Fruit fly (Drosophila melanogaster) whole organism, embryonic: ENCODE results near the gene Tep1.

ENCODE experiments used
- Adf1 ChIP-seq: fragments of 200-800 bp; sonication (Bioruptor generic); IDR thresholded peaks from 2 replicates; pipeline ENCODE4 v1.3.6; 2022; ENCODE audit warnings: missing biosample characterization, missing genetic modification characterization
- Bteb2 ChIP-seq: fragments of 200-800 bp; sonication (Bioruptor generic); optimal IDR thresholded peaks from 2 replicates; lab custom pipeline; 2016; ENCODE audit warnings: missing biosample characterization, missing genetic modification characterization
- C15 ChIP-seq: fragments of 200-800 bp; sonication (Bioruptor generic); IDR thresholded peaks from 3 replicates; pipeline ENCODE4 v1.3.6; 2022; ENCODE audit warnings: missing biosample characterization, missing genetic modification characterization
- CG10462 ChIP-seq: fragments of 200-800 bp; sonication (Bioruptor generic); optimal IDR thresholded peaks from 2 replicates; lab custom pipeline; 2016; ENCODE audit warnings: missing biosample characterization, missing genetic modification characterization
- CG11504 ChIP-seq: fragments of 200-800 bp; sonication (Bioruptor generic); optimal IDR thresholded peaks from 3 replicates; lab custom pipeline; 2019; ENCODE audit warnings: missing biosample characterization, mild to moderate bottlenecking, missing genetic modification characterization, moderate library complexity
- CG11696 ChIP-seq: fragments of 200-800 bp; sonication (Bioruptor generic); IDR thresholded peaks from 2 replicates; pipeline ENCODE4 v1.3.6; 2022; ENCODE audit warnings: missing biosample characterization, missing genetic modification characterization
- CG14014 ChIP-seq: fragments of 200-800 bp; sonication (Bioruptor generic); IDR thresholded peaks from 2 replicates; pipeline ENCODE4 v1.3.6; 2022; ENCODE audit warnings: missing biosample characterization, missing genetic modification characterization
- CG1647 ChIP-seq: fragments of 200-800 bp; sonication (Bioruptor generic); optimal IDR thresholded peaks from 3 replicates; lab custom pipeline; 2016; ENCODE audit warnings: missing biosample characterization, missing genetic modification characterization
- CG17612 ChIP-seq: fragments of 200-800 bp; sonication (Bioruptor generic); IDR thresholded peaks from 2 replicates; pipeline ENCODE4 v1.3.6; 2022; ENCODE audit warnings: missing biosample characterization, missing genetic modification characterization
- CG1832 ChIP-seq: fragments of 200-800 bp; sonication (Bioruptor generic); optimal IDR thresholded peaks from 2 replicates; lab custom pipeline; 2017; ENCODE audit warnings: missing biosample characterization, mild to moderate bottlenecking, missing genetic modification characterization, inconsistent platforms
- CG18599 ChIP-seq: fragments of 200-800 bp; sonication (Bioruptor generic); optimal IDR thresholded peaks from 3 replicates; lab custom pipeline; 2017; ENCODE audit warnings: missing biosample characterization, missing genetic modification characterization, mild to moderate bottlenecking, moderate library complexity, missing genetic modification reagents
- CG2712 ChIP-seq: fragments of 200-800 bp; optimal IDR thresholded peaks from 3 replicates; lab custom pipeline; 2019; ENCODE audit warnings: missing biosample characterization, mild to moderate bottlenecking, missing genetic modification characterization, moderate library complexity
- CG30403 ChIP-seq: fragments of 200-800 bp; sonication (Bioruptor generic); optimal IDR thresholded peaks from 3 replicates; lab custom pipeline; 2016; ENCODE audit warnings: missing biosample characterization, missing genetic modification characterization
- CG3163 ChIP-seq: fragments of 200-800 bp; sonication (Bioruptor generic); optimal IDR thresholded peaks from 3 replicates; lab custom pipeline; 2016; ENCODE audit warnings: missing biosample characterization, missing genetic modification characterization
- CG3407 ChIP-seq: fragments of 200-800 bp; sonication (Bioruptor generic); optimal IDR thresholded peaks from 2 replicates; lab custom pipeline; 2018; ENCODE audit warnings: missing biosample characterization, mild to moderate bottlenecking, missing genetic modification characterization
- CG4820 ChIP-seq: fragments of 200-800 bp; sonication (Bioruptor generic); optimal IDR thresholded peaks from 3 replicates; lab custom pipeline; 2016; ENCODE audit warnings: missing biosample characterization, missing genetic modification characterization
- CG6683 ChIP-seq: fragments of 200-800 bp; sonication (Bioruptor generic); optimal IDR thresholded peaks from 2 replicates; lab custom pipeline; 2017; ENCODE audit warnings: missing biosample characterization, mild to moderate bottlenecking, missing genetic modification characterization, missing genetic modification reagents
- CG7928 ChIP-seq: fragments of 200-800 bp; sonication (Bioruptor generic); optimal IDR thresholded peaks from 2 replicates; lab custom pipeline; 2017; ENCODE audit warnings: missing biosample characterization, mild to moderate bottlenecking, missing genetic modification characterization
- CG8281 ChIP-seq: fragments of 200-800 bp; sonication (Bioruptor generic); optimal IDR thresholded peaks from 2 replicates; lab custom pipeline; 2018; ENCODE audit warnings: missing biosample characterization, mild to moderate bottlenecking, missing genetic modification characterization, moderate library complexity
- CG8765 ChIP-seq: fragments of 200-800 bp; sonication (Bioruptor generic); IDR thresholded peaks from 2 replicates; pipeline ENCODE4 v1.3.6; 2022; ENCODE audit warnings: missing biosample characterization, missing genetic modification characterization
- Dek ChIP-seq: fragments of 200-800 bp; sonication (Bioruptor generic); optimal IDR thresholded peaks from 3 replicates; lab custom pipeline; 2019; ENCODE audit warnings: missing biosample characterization, mild to moderate bottlenecking, missing genetic modification characterization, moderate library complexity
- Dip3 ChIP-seq: fragments of 200-800 bp; sonication (Bioruptor generic); optimal IDR thresholded peaks from 3 replicates; lab custom pipeline; 2016; ENCODE audit warnings: missing biosample characterization, missing genetic modification characterization
- Dll ChIP-seq: fragments of 200-800 bp; sonication (Bioruptor generic); IDR thresholded peaks from 4 replicates; pipeline ENCODE4 v1.3.6; 2022; ENCODE audit warnings: missing biosample characterization, missing genetic modification characterization; ENCODE audit not compliant: partially characterized antibody
- Elba2 ChIP-seq: fragments of 200-800 bp; sonication (Bioruptor generic); optimal IDR thresholded peaks from 3 replicates; lab custom pipeline; 2016; ENCODE audit warnings: missing biosample characterization, missing genetic modification characterization
- Gsc ChIP-seq: fragments of 200-800 bp; sonication (Bioruptor generic); IDR thresholded peaks from 2 replicates; pipeline ENCODE4 v1.3.6; 2022; ENCODE audit warnings: missing biosample characterization, missing genetic modification characterization
- Gug ChIP-seq: fragments of 200-800 bp; sonication (Bioruptor generic); IDR thresholded peaks from 4 replicates; pipeline ENCODE4 v1.3.6; 2022; ENCODE audit warnings: missing biosample characterization, missing genetic modification characterization
- HLH4C ChIP-seq: fragments of 200-800 bp; sonication (Bioruptor generic); IDR thresholded peaks from 3 replicates; pipeline ENCODE4 v1.3.6; 2022; ENCODE audit warnings: missing biosample characterization, missing genetic modification characterization; ENCODE audit not compliant: partially characterized antibody
- MBD-R2 ChIP-seq: fragments of 200-800 bp; sonication (Bioruptor generic); IDR thresholded peaks from 2 replicates; pipeline ENCODE4 v1.3.6; 2022; ENCODE audit warnings: missing biosample characterization, missing genetic modification characterization
- MESR4 ChIP-seq: fragments of 200-800 bp; sonication (Bioruptor generic); optimal IDR thresholded peaks from 2 replicates; lab custom pipeline; 2018; ENCODE audit warnings: missing biosample characterization, mild to moderate bottlenecking, missing genetic modification characterization, moderate library complexity
- Ptx1 ChIP-seq: fragments of 200-800 bp; sonication (Bioruptor generic); IDR thresholded peaks from 2 replicates; pipeline ENCODE4 v1.3.6; 2022; ENCODE audit warnings: missing biosample characterization, missing genetic modification characterization
- Rx ChIP-seq: fragments of 200-800 bp; sonication (Bioruptor generic); IDR thresholded peaks from 2 replicates; pipeline ENCODE4 v1.3.6; 2022; ENCODE audit warnings: missing biosample characterization, missing genetic modification characterization
- Trl ChIP-seq, 3 experiments: fragments of >200 bp in 2 of 3; fragments of 200-800 bp in 1 of 3; sonication (Bioruptor generic) in 1 of 3; optimal IDR thresholded peaks; 2 replicates in 1 of 3; 3 replicates in 2 of 3; lab custom pipeline; 2016 to 2017; ENCODE audit warnings: missing biosample characterization in 1 of 3, missing genetic modification characterization in 1 of 3
- Usf ChIP-seq: fragments of 200-800 bp; sonication (Bioruptor generic); optimal IDR thresholded peaks from 2 replicates; lab custom pipeline; 2017; ENCODE audit warnings: missing genotype, missing biosample characterization, missing genetic modification characterization
- br ChIP-seq: fragments of >200 bp; optimal IDR thresholded peaks from 2 replicates; lab custom pipeline; 2017
- chinmo ChIP-seq: fragments of 200-800 bp; sonication (Bioruptor generic); IDR thresholded peaks from 4 replicates; pipeline ENCODE4 v1.3.6; 2022; ENCODE audit warnings: missing biosample characterization, missing genetic modification characterization; ENCODE audit not compliant: partially characterized antibody
- crp ChIP-seq, 2 experiments: fragments of 200-800 bp; sonication (Bioruptor generic); optimal IDR thresholded peaks; 2 replicates in 1 of 2; 3 replicates in 1 of 2; lab custom pipeline; 2017; ENCODE audit warnings: missing biosample characterization in 2 of 2, missing genetic modification characterization in 2 of 2, mild to moderate bottlenecking in 1 of 2, moderate library complexity in 1 of 2
- cwo ChIP-seq: fragments of 200-800 bp; sonication (Bioruptor generic); optimal IDR thresholded peaks from 3 replicates; lab custom pipeline; 2017; ENCODE audit warnings: missing biosample characterization, missing genetic modification characterization, mild to moderate bottlenecking, moderate library complexity, missing genetic modification reagents
- fd102C ChIP-seq: fragments of 200-800 bp; sonication (Bioruptor generic); optimal IDR thresholded peaks from 2 replicates; lab custom pipeline; 2018; ENCODE audit warnings: missing biosample characterization, mild to moderate bottlenecking, missing genetic modification characterization, moderate library complexity
- ftz-f1 ChIP-seq: fragments of 200-800 bp; sonication (Bioruptor generic); optimal IDR thresholded peaks from 2 replicates; lab custom pipeline; 2016; ENCODE audit warnings: missing biosample characterization, missing genetic modification characterization
- hth ChIP-seq: fragments of >200 bp; optimal IDR thresholded peaks from 2 replicates; lab custom pipeline; 2017; ENCODE audit warnings: inconsistent platforms
- mld ChIP-seq: fragments of 200-800 bp; sonication (Bioruptor generic); IDR thresholded peaks from 3 replicates; pipeline ENCODE4 v1.3.6; 2022; ENCODE audit warnings: missing biosample characterization, missing genetic modification characterization; ENCODE audit not compliant: partially characterized antibody
- oc ChIP-seq: fragments of 200-800 bp; sonication (Bioruptor generic); optimal IDR thresholded peaks from 2 replicates; lab custom pipeline; 2018; ENCODE audit warnings: missing biosample characterization, mild to moderate bottlenecking, missing genetic modification characterization, moderate library complexity
- repo ChIP-seq: fragments of 200-800 bp; sonication (Bioruptor generic); optimal IDR thresholded peaks from 2 replicates; lab custom pipeline; 2016; ENCODE audit warnings: missing biosample characterization, missing genetic modification characterization
- rib ChIP-seq: fragments of 200-800 bp; sonication (Bioruptor generic); IDR thresholded peaks from 2 replicates; pipeline ENCODE4 v1.3.6; 2022; ENCODE audit warnings: missing biosample characterization, missing genetic modification characterization
- sqz ChIP-seq: fragments of 200-800 bp; sonication (Bioruptor generic); optimal IDR thresholded peaks from 3 replicates; lab custom pipeline; 2018; ENCODE audit warnings: missing biosample characterization, mild to moderate bottlenecking, missing genetic modification characterization
- sug ChIP-seq: fragments of 200-800 bp; optimal IDR thresholded peaks from 2 replicates; lab custom pipeline; 2019; ENCODE audit warnings: missing biosample characterization, mild to moderate bottlenecking, missing genetic modification characterization, moderate library complexity
- tio ChIP-seq: fragments of 200-800 bp; sonication (Bioruptor generic); optimal IDR thresholded peaks from 2 replicates; lab custom pipeline; 2017; ENCODE audit warnings: missing biosample characterization, missing genetic modification characterization, inconsistent platforms
- ttk ChIP-seq: fragments of 200-800 bp; sonication (Bioruptor generic); IDR thresholded peaks from 2 replicates; pipeline ENCODE4 v2.1.2; 2022; ENCODE audit warnings: missing biosample characterization, missing genetic modification characterization
- usp ChIP-seq: fragments of >200 bp; optimal IDR thresholded peaks from 2 replicates; lab custom pipeline; 2017; ENCODE audit warnings: missing biosample characterization, missing genetic modification characterization
- wdn ChIP-seq: fragments of 200-800 bp; sonication (Bioruptor generic); IDR thresholded peaks from 2 replicates; pipeline ENCODE4 v1.3.6; 2022; ENCODE audit warnings: missing biosample characterization, missing genetic modification characterization
- yki ChIP-seq: fragments of >200 bp; optimal IDR thresholded peaks from 3 replicates; lab custom pipeline; 2018
- zen2 ChIP-seq: fragments of 200-800 bp; sonication (Bioruptor generic); IDR thresholded peaks from 3 replicates; pipeline ENCODE4 v1.3.6; 2022; ENCODE audit warnings: missing biosample characterization, missing genetic modification characterization; ENCODE audit not compliant: partially characterized antibody

Tep1 gene

DNA sequence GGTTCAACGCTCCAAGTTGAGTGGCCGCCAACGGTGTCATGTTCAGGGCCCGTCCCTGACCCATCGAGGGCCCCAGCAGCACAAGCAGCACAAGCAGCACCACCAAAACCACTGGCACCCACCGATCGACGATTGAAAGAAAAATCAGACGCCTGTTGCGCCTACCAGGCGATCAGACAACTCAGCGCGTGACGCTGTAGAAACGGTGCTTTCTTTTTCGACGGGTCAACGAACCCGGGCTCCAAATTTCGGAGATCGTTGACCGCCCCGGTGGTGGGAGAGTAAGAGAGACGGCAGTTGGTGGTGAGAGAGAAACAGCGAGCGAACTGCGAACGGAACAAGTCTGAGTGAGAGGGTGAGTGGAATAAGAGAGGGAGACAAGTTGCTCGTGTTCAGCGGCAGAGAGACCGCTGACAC, 18.0 kb upstream of the Tep1 start (continued):
- TF ChIP-seq Ptx1, result no peak
- TF ChIP-seq CG1647 (GFP tag; lab: Kevin White, UChicago), result no peak
- TF ChIP-seq yki (lab: Kevin White, UChicago), result peak; percentile 81
- peak; percentile 57; the same call in 1 of the 3 replicates for TF ChIP-seq zen2
- TF ChIP-seq sqz (GFP tag; lab: Kevin White, UChicago), result no peak
- TF ChIP-seq CG8281 (tag; lab: Kevin White, UChicago), result no peak
- TF ChIP-seq C15, result no peak
- no peak for TF ChIP-seq CG18599
- TF ChIP-seq chinmo (GFP tag; lab: Robert Waterston, UW), result peak; percentile 100
- no peak for TF ChIP-seq CG2712 (tag; lab: Kevin White, UChicago)
- TF ChIP-seq cwo (GFP tag; lab: Kevin White, UChicago), result peak; percentile 95
- TF ChIP-seq CG7928 (GFP tag; lab: Kevin White, UChicago), result no peak
- TF ChIP-seq HLH4C, result 0 out of 3 replicates have a peak, but pooled peaks have one; percentile 5
- peak; percentile 32; the same call in 1 of the 4 replicates for TF ChIP-seq Dll (GFP tag; lab: Robert Waterston, UW)
- no peak for TF ChIP-seq CG3407
- no peak for TF ChIP-seq CG30403 (GFP tag; lab: Kevin White, UChicago)
- TF ChIP-seq CG10462 (GFP tag; lab: Kevin White, UChicago), result no peak
- TF ChIP-seq Trl (optimal IDR thresholded peaks at IDR 0.05; lab: Kevin White, UChicago), result peak; percentile 89 to 95
- no peak for TF ChIP-seq Trl (GFP tag; optimal IDR thresholded peaks at IDR 0.05; lab: Kevin White, UChicago)
- TF ChIP-seq hth (lab: Kevin White, UChicago), result no peak
- TF ChIP-seq MBD-R2, result no peak
- no peak for TF ChIP-seq CG4820 (GFP tag; lab: Kevin White, UChicago)
- TF ChIP-seq Elba2 (GFP tag; lab: Kevin White, UChicago), result no peak
- TF ChIP-seq tio (GFP tag; lab: Kevin White, UChicago), result no peak
- peak; percentile 8; the same call in 1 of the 2 replicates for TF ChIP-seq rib (GFP tag; lab: Robert Waterston, UW)
- no peak for TF ChIP-seq mld
- no peak for TF ChIP-seq Rx (GFP tag; lab: Robert Waterston, UW)
- TF ChIP-seq Adf1 (GFP tag; lab: Robert Waterston, UW), result peak; percentile 3; the same call in 1 of the 2 replicates
- no peak for TF ChIP-seq Gug (GFP tag; lab: Robert Waterston, UW)
- no peak for TF ChIP-seq CG3163 (GFP tag; lab: Kevin White, UChicago)
- TF ChIP-seq CG8765 (GFP tag; lab: Robert Waterston, UW), result no peak
- peak; percentile 28 for TF ChIP-seq usp (GFP tag; lab: Kevin White, UChicago)
- no peak for TF ChIP-seq CG11504 (tag; lab: Kevin White, UChicago)
- TF ChIP-seq wdn (GFP tag; lab: Robert Waterston, UW), result no peak
- TF ChIP-seq CG6683 (GFP tag; lab: Kevin White, UChicago), result no peak
- peak; percentile 100 for TF ChIP-seq ftz-f1
- peak; percentile 82 for TF ChIP-seq sug (tag; lab: Kevin White, UChicago)
- TF ChIP-seq CG1832 (GFP tag; lab: Kevin White, UChicago), result peak; percentile 92
- TF ChIP-seq fd102C (GFP tag; lab: Kevin White, UChicago), result no peak
- no peak for TF ChIP-seq Dip3 (GFP tag; lab: Kevin White, UChicago)
- TF ChIP-seq CG17612 (GFP tag; lab: Robert Waterston, UW), result no peak
- no peak for TF ChIP-seq CG14014 (GFP tag; lab: Robert Waterston, UW)
- TF ChIP-seq crp (GFP tag; optimal IDR thresholded peaks at IDR 0.05; lab: Kevin White, UChicago), result no peak
- no peak for TF ChIP-seq Dek (tag; lab: Kevin White, UChicago)
- TF ChIP-seq br (lab: Kevin White, UChicago), result no peak
- TF ChIP-seq oc (tag; lab: Kevin White, UChicago), result no peak
- no peak for TF ChIP-seq Bteb2 (GFP tag; lab: Kevin White, UChicago)
- no peak for TF ChIP-seq Usf (GFP tag; lab: Kevin White, UChicago)
- no peak for TF ChIP-seq MESR4
- no peak for TF ChIP-seq CG11696 (GFP tag; lab: Robert Waterston, UW)
- no peak for TF ChIP-seq repo (GFP tag; lab: Kevin White, UChicago)
- TF ChIP-seq Gsc (GFP tag; lab: Robert Waterston, UW), result no peak
- TF ChIP-seq ttk (GFP tag; lab: Robert Waterston, UW), result no peak
